Worm (Caenorhabditis elegans) whole organism, L1 larva: ENCODE data around the gene ced-5.

Experiments used
- C04F5.9 ChIP-seq: sonication (generic microtip); optimal IDR thresholded peaks from 2 replicates; lab custom pipeline; 2016; ENCODE audit warnings: missing genetic modification characterization, missing compliant biosample characterization
- Y116A8C.19 ChIP-seq: sonication (generic microtip); optimal IDR thresholded peaks from 2 replicates; lab custom pipeline; 2016; ENCODE audit warnings: missing compliant biosample characterization, missing genetic modification characterization, borderline replicate concordance
- aha-1 ChIP-seq: fragments of 150-350 bp; optimal IDR thresholded peaks from 2 replicates; lab custom pipeline; 2014; ENCODE audit warnings: missing biosample characterization, missing genetic modification characterization
- alr-1 ChIP-seq: fragments of 200-800 bp; sonication (Bioruptor generic); optimal IDR thresholded peaks from 2 replicates; lab custom pipeline; 2018; ENCODE audit warnings: borderline replicate concordance, mild to moderate bottlenecking, missing genetic modification characterization, missing compliant biosample characterization
- blmp-1 ChIP-seq: fragments of 150-350 bp; optimal IDR thresholded peaks from 2 replicates; lab custom pipeline; 2014; ENCODE audit warnings: missing biosample characterization, missing genetic modification characterization
- ceh-88 ChIP-seq: fragments of 200-800 bp; sonication (Bioruptor generic); IDR thresholded peaks from 2 replicates; pipeline ENCODE4 v1.3.6; 2022; ENCODE audit warnings: missing genetic modification characterization, missing compliant biosample characterization
- efl-3 ChIP-seq: fragments of 200-800 bp; sonication (Bioruptor generic); optimal IDR thresholded peaks from 2 replicates; lab custom pipeline; 2018; ENCODE audit warnings: mild to moderate bottlenecking, missing genetic modification characterization, missing compliant biosample characterization
- elt-2 ChIP-seq: sonication (generic microtip); optimal IDR thresholded peaks from 2 replicates; lab custom pipeline; 2016; ENCODE audit warnings: missing genetic modification characterization, mild to moderate bottlenecking, inconsistent platforms, missing compliant biosample characterization, missing genetic modification reagents
- fkh-4 ChIP-seq: sonication (generic microtip); optimal IDR thresholded peaks from 2 replicates; lab custom pipeline; 2016; ENCODE audit warnings: missing compliant biosample characterization, missing genetic modification characterization, borderline replicate concordance
- irx-1 ChIP-seq: sonication (generic microtip); optimal IDR thresholded peaks from 2 replicates; lab custom pipeline; 2016; ENCODE audit warnings: missing genetic modification characterization, missing compliant biosample characterization
- jun-1 ChIP-seq: fragments of 150-350 bp; optimal IDR thresholded peaks from 2 replicates; lab custom pipeline; 2014; ENCODE audit warnings: missing biosample characterization, missing genetic modification reagents, missing genetic modification characterization
- lin-13 ChIP-seq: fragments of 150-350 bp; optimal IDR thresholded peaks from 2 replicates; lab custom pipeline; 2014; ENCODE audit warnings: missing biosample characterization, missing genetic modification reagents, missing genetic modification characterization
- lin-14 ChIP-seq: fragments of 200-800 bp; sonication (Bioruptor generic); optimal IDR thresholded peaks from 2 replicates; lab custom pipeline; 2018; ENCODE audit warnings: mild to moderate bottlenecking, missing genetic modification characterization, moderate library complexity, missing compliant biosample characterization
- lin-35 ChIP-seq, 2 experiments: fragments of 150-350 bp; optimal IDR thresholded peaks; 2 replicates each; lab custom pipeline; 2014; ENCODE audit warnings: missing biosample characterization in 2 of 2, missing genetic modification characterization in 2 of 2, missing genetic modification reagents in 2 of 2
- lin-39 ChIP-seq: fragments of 150-350 bp; optimal IDR thresholded peaks from 2 replicates; lab custom pipeline; 2014; ENCODE audit warnings: missing biosample characterization, missing genetic modification reagents, missing genetic modification characterization
- nhr-11 ChIP-seq: fragments of 150-350 bp; optimal IDR thresholded peaks from 2 replicates; lab custom pipeline; 2014; ENCODE audit warnings: missing biosample characterization, missing genetic modification characterization
- nhr-12 ChIP-seq: sonication (generic microtip); optimal IDR thresholded peaks from 2 replicates; lab custom pipeline; 2017; ENCODE audit warnings: missing biosample characterization, missing genetic modification characterization
- nhr-76 ChIP-seq: sonication (generic microtip); optimal IDR thresholded peaks from 2 replicates; lab custom pipeline; 2017; ENCODE audit warnings: missing biosample characterization, missing genetic modification characterization
- nhr-77 ChIP-seq: fragments of 150-350 bp; optimal IDR thresholded peaks from 2 replicates; lab custom pipeline; 2014; ENCODE audit warnings: missing biosample characterization, missing genetic modification characterization
- nhr-85 ChIP-seq: sonication (generic microtip); peaks from one replicate; lab custom pipeline; 2016; ENCODE audit warnings: missing genetic modification characterization, inconsistent platforms, missing compliant biosample characterization
- pqm-1 ChIP-seq: sonication (generic microtip); optimal IDR thresholded peaks from 3 replicates; lab custom pipeline; 2017; ENCODE audit warnings: missing biosample characterization, missing genetic modification characterization
- rnt-1 ChIP-seq: sonication (generic microtip); optimal IDR thresholded peaks from 2 replicates; lab custom pipeline; 2016; ENCODE audit warnings: mild to moderate bottlenecking, missing genetic modification characterization, moderate library complexity, missing compliant biosample characterization
- snpc-4 ChIP-seq: fragments of 150-350 bp; optimal IDR thresholded peaks from 2 replicates; lab custom pipeline; 2014; ENCODE audit warnings: missing biosample characterization, missing genetic modification characterization
- snu-23 ChIP-seq: sonication (generic microtip); optimal IDR thresholded peaks from 2 replicates; lab custom pipeline; 2016; ENCODE audit warnings: missing genetic modification characterization, missing compliant biosample characterization
- sptf-1 ChIP-seq: fragments of 150-350 bp; optimal IDR thresholded peaks from 2 replicates; lab custom pipeline; 2014; ENCODE audit warnings: missing biosample characterization, missing genetic modification characterization
- sup-37 ChIP-seq: fragments of 200-800 bp; sonication (Bioruptor generic); optimal IDR thresholded peaks from 2 replicates; lab custom pipeline; 2018; ENCODE audit warnings: mild to moderate bottlenecking, missing genetic modification characterization, missing compliant biosample characterization
- tbx-2 ChIP-seq: sonication (generic microtip); optimal IDR thresholded peaks from 2 replicates; lab custom pipeline; 2016; ENCODE audit warnings: missing genetic modification characterization, missing compliant biosample characterization
- unc-130 ChIP-seq: fragments of 150-350 bp; optimal IDR thresholded peaks from 2 replicates; lab custom pipeline; 2017; ENCODE audit warnings: missing biosample characterization, missing genetic modification characterization, inconsistent platforms
- unc-30 ChIP-seq: sonication (generic microtip); optimal IDR thresholded peaks from 2 replicates; lab custom pipeline; 2017; ENCODE audit warnings: missing biosample characterization, missing genetic modification characterization
- unc-98 ChIP-seq: fragments of 200-800 bp; sonication (Bioruptor generic); IDR thresholded peaks from 2 replicates; pipeline ENCODE4 v1.3.6; 2022; ENCODE audit warnings: missing genetic modification characterization, missing compliant biosample characterization
- vab-15 ChIP-seq: sonication (generic microtip); optimal IDR thresholded peaks from 2 replicates; lab custom pipeline; 2017; ENCODE audit warnings: missing genotype, mild to moderate bottlenecking, missing genetic modification characterization, missing compliant biosample characterization
- xbp-1 ChIP-seq: sonication (generic microtip); optimal IDR thresholded peaks from 2 replicates; lab custom pipeline; 2016; ENCODE audit warnings: missing genetic modification characterization, missing compliant biosample characterization
- zag-1 ChIP-seq: fragments of 150-350 bp; optimal IDR thresholded peaks from 2 replicates; lab custom pipeline; 2014; ENCODE audit warnings: missing biosample characterization, missing genetic modification characterization
- ztf-11 ChIP-seq, 2 experiments: sonication (generic microtip); optimal IDR thresholded peaks; 2 replicates each; lab custom pipeline; 2016 to 2017; ENCODE audit warnings: missing genetic modification characterization in 2 of 2, missing biosample characterization in 1 of 2, missing compliant biosample characterization in 1 of 2

Gene ced-5

ce11 chrIV:10530648-10531047 lies 46.7 kb downstream of the ced-5 start, which contains the start of gene T07G12.2:
Gene T07G12.2 (plus strand): TSS chrIV:10530709.
- TF ChIP-seq unc-130 (tag; lab: Kevin White, UChicago), result no peak
- TF ChIP-seq unc-30, result no peak
- TF ChIP-seq Y116A8C.19, result no peak
- no peak for TF ChIP-seq lin-13 (GFP tag; lab: Kevin White, UChicago)
- TF ChIP-seq nhr-76 (tag; lab: Kevin White, UChicago), result no peak
- TF ChIP-seq nhr-77 (tag; lab: Kevin White, UChicago), result no peak
- TF ChIP-seq xbp-1 (tag; lab: Kevin White, UChicago), result no peak
- no peak for TF ChIP-seq irx-1
- no peak for TF ChIP-seq ztf-11 (tag; optimal IDR thresholded peaks at IDR 0.05; lab: Kevin White, UChicago)
- TF ChIP-seq aha-1 (tag; lab: Kevin White, UChicago), result no peak
- TF ChIP-seq fkh-4 (tag; lab: Kevin White, UChicago), result no peak
- no peak for TF ChIP-seq zag-1 (tag; lab: Kevin White, UChicago)
- no peak for TF ChIP-seq nhr-11 (tag; lab: Kevin White, UChicago)
- no peak for TF ChIP-seq jun-1

DNA sequence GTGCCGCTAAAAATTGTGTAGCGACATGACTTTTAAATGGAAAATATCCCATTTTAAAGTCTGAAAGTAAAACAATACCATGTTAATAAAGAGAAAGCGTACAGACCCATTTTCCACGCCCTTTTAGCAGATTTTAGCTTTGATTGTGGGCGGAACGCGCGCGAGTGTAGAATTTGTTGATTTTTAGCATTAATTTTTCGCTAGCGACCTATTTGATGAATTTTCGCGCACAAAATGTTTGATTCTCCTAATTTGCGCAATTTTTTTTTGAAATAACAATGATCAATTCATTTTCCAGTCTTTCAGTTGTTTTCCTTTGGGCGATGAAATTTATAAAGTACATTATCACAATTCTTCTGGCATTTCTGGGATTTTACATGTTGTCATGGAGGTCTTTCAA lies 49.7 kb downstream of the ced-5 start, which contains the start of gene T07G12.3:
TSS of gene T07G12.3 (plus strand) at position 301 of the 400 bp plus-strand sequence.
- TF ChIP-seq C04F5.9 (tag; lab: Kevin White, UChicago) (no peak), blmp-1 (tag; lab: Kevin White, UChicago) (no peak), snu-23 (GFP tag; lab: Kevin White, UChicago) (no peak), nhr-12 (tag; lab: Kevin White, UChicago) (no peak), lin-14 (GFP tag; lab: Kevin White, UChicago) (no peak), rnt-1 (tag; lab: Kevin White, UChicago) (no peak), elt-2 (tag; lab: Kevin White, UChicago) (no peak), vab-15 (no peak), tbx-2 (tag; lab: Kevin White, UChicago) (no peak), nhr-85 (no peak), lin-39 (tag; lab: Kevin White, UChicago) (no peak), efl-3 (GFP tag; lab: Kevin White, UChicago) (no peak), sup-37 (GFP tag; lab: Kevin White, UChicago) (no peak), lin-13 (GFP tag; lab: Kevin White, UChicago) (no peak), alr-1 (tag; lab: Kevin White, UChicago) (no peak), lin-35 (GFP tag; optimal IDR thresholded peaks at IDR 0.05; lab: Kevin White, UChicago) (no peak), unc-98 (GFP tag; lab: Robert Waterston, UW) (no peak), snpc-4 (tag; lab: Kevin White, UChicago) (no peak), sptf-1 (tag; lab: Kevin White, UChicago) (no peak)

DNA sequence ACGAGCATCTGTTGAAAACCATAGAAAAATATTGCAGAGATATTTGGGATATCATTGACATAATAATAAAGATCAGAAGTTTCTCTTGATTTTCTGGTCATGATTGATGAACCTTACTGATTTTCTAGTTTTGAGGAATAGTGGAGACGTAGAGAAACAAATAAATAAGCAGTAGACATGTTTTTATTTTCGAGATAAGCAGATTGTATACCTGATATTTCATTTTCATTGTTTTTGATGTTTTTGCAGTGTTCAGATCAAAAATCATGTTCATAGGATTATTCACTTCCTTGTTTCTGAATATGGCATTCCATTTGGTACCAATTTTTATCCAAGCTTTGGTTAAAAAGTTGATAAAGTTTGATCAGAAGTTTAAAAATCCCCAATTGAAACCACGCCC lies 54.7 kb downstream of the ced-5 start, which contains the start of gene T07G12.4:
TSS of gene T07G12.4 (minus strand) at position 101 of the 400 bp plus-strand sequence.
- no peak for TF ChIP-seq pqm-1 (tag; lab: Kevin White, UChicago)
- TF ChIP-seq nhr-12 (tag; lab: Kevin White, UChicago), result no peak
- no peak for TF ChIP-seq elt-2 (tag; lab: Kevin White, UChicago)

DNA sequence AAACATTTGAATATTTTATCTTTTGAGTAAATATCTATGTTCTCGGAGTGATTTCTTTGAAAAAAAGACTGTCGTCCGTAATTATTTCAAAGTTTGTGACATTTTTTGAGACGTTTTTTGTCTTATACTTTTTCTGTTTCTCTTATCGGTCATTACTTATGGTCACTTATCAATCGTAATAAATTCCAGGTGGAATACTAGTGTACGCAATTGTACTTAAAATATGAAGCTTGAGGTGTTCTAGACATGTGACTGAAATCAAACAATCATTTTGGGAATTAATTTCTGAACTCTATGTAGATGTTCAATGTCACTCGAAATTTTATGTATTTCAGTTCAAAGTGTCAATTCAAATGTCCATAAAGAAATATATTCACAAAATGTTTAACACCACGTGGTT lies 58.4 kb downstream of the ced-5 start:
- TF ChIP-seq ceh-88 (GFP tag; lab: Robert Waterston, UW) (no peak), elt-2 (tag; lab: Kevin White, UChicago) (peak; percentile 52)
